Fruit fly (Drosophila melanogaster): ENCODE data around the gene CG10561.

DNA sequence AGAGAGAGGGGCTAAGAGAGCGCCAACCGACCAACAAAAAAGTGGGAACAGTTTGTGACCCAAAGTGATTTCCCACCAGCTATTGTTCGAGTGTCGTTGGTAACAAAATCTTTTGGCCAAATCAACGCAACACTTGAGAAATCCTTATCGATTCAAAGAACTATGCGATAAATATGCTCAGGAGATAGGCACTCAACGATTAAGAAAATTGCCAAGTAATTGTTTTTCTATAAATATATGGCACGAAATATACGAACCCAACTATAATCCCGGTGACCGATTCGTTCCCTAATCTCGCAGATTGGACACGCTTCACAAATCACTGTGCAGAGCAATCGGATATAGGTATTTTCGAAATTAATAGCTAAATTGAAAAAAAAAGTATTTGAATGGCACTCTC, 3.1 kb upstream of the CG10561 start:
- no peak for TF ChIP-seq Eip74EF (GFP tag; optimal IDR thresholded peaks at IDR 0.05)
- no peak for TF ChIP-seq Lim3 (GFP tag; IDR thresholded peaks at IDR 0.05)
- no peak for TF ChIP-seq prd (optimal IDR thresholded peaks at IDR 0.05)
- TF ChIP-seq prd (GFP tag; IDR thresholded peaks at IDR 0.05) = no peak
- TF ChIP-seq insv (GFP tag; optimal IDR thresholded peaks at IDR 0.05) = no peak
- no peak for TF ChIP-seq CG8388 (GFP tag; optimal IDR thresholded peaks at IDR 0.05)
- TF ChIP-seq slou (GFP tag; optimal IDR thresholded peaks at IDR 0.05) = no peak
- TF ChIP-seq Blimp-1 (GFP tag; optimal IDR thresholded peaks at IDR 0.05) = no peak
- TF ChIP-seq az2 (GFP tag; optimal IDR thresholded peaks at IDR 0.05) = no peak
- no peak for TF ChIP-seq jing (GFP tag; optimal IDR thresholded peaks at IDR 0.05)
- TF ChIP-seq CG10321 (GFP tag; IDR thresholded peaks at IDR 0.05) = no peak
- no peak for TF ChIP-seq CG17829 (tag; optimal IDR thresholded peaks at IDR 0.05)
- no peak for TF ChIP-seq CG3065 (GFP tag; optimal IDR thresholded peaks at IDR 0.05)
- TF ChIP-seq lbe (GFP tag; optimal IDR thresholded peaks at IDR 0.05) = no peak

Measured in whole organism, embryonic.